Fruit fly (Drosophila melanogaster): ENCODE results near the gene CG15020.

CG15020 gene

dm6 chr3L:4384326-4384662 lies 37.2 kb upstream of the CG15020 start, which contains the start of gene slow (continued):
- TF ChIP-seq MTF-1 (GFP tag; optimal IDR thresholded peaks at IDR 0.05; ENCODE audit: borderline replicate concordance) (peak; percentile 22), Blimp-1 (GFP tag; optimal IDR thresholded peaks at IDR 0.05) (peak; percentile 77), slbo (GFP tag; IDR thresholded peaks at IDR 0.05) (no peak), CG9609 (GFP tag; optimal IDR thresholded peaks at IDR 0.05) (no peak), lmd (GFP tag; IDR thresholded peaks at IDR 0.05) (no peak), lov (optimal IDR thresholded peaks at IDR 0.05) (no peak), lov (GFP tag; IDR thresholded peaks at IDR 0.05) (0 out of 3 replicates have a peak, but pooled peaks have one; percentile 6)

- TF ChIP-seq sr (GFP tag; IDR thresholded peaks at IDR 0.05), result peak; percentile 68; the same call in 2 of the 3 replicates
- peak; percentile 63 for TF ChIP-seq Ets65A (GFP tag)
- TF ChIP-seq row (GFP tag; IDR thresholded peaks at IDR 0.05), result 0 out of 3 replicates have a peak, but pooled peaks have one; percentile 1
- peak; percentile 65 for TF ChIP-seq sens (GFP tag)
- TF ChIP-seq CG16813 (GFP tag; IDR thresholded peaks at IDR 0.05; ENCODE audit: partially characterized antibody), result no peak
- no peak for TF ChIP-seq ap (GFP tag; IDR thresholded peaks at IDR 0.05)
- TF ChIP-seq dmrt11E (tag; optimal IDR thresholded peaks at IDR 0.05), result no peak
- TF ChIP-seq sd (tag; optimal IDR thresholded peaks at IDR 0.05), result peak; percentile 87
These were observed 33.2 kb upstream of the CG15020 start for dm6 chr3L:4388215-4388614.

dm6 chr3L:4389104-4389503 lies 32.4 kb upstream of the CG15020 start:
- TF ChIP-seq cato (GFP tag; optimal IDR thresholded peaks at IDR 0.05; ENCODE audit: borderline replicate concordance) (no peak), CG43689 (GFP tag; IDR thresholded peaks at IDR 0.05) (no peak), lola (GFP tag; optimal IDR thresholded peaks at IDR 0.05) (no peak), Hr51 (GFP tag; optimal IDR thresholded peaks at IDR 0.05) (peak in 1 of 2 experiments; percentile 38), Blimp-1 (GFP tag; optimal IDR thresholded peaks at IDR 0.05) (peak; percentile 42), CG6689 (GFP tag; IDR thresholded peaks at IDR 0.05) (0 out of 2 replicates have a peak, but pooled peaks have one; percentile 15), org-1 (GFP tag; optimal IDR thresholded peaks at IDR 0.05) (no peak), Med (GFP tag) (peak; percentile 10), YL-1 (GFP tag; optimal IDR thresholded peaks at IDR 0.05) (no peak), CG2889 (GFP tag; IDR thresholded peaks at IDR 0.05) (no peak), Max (GFP tag; optimal IDR thresholded peaks at IDR 0.05) (no peak), CG10979 (tag; optimal IDR thresholded peaks at IDR 0.05) (peak; percentile 1), tup (GFP tag; optimal IDR thresholded peaks at IDR 0.05) (no peak), Ets65A (GFP tag) (peak; percentile 62), PHDP (tag; optimal IDR thresholded peaks at IDR 0.05) (no peak), tio (GFP tag; optimal IDR thresholded peaks at IDR 0.05) (no peak), CG7839 (tag; optimal IDR thresholded peaks at IDR 0.05) (peak; percentile 1), Ptx1 (GFP tag; IDR thresholded peaks at IDR 0.05) (0 out of 2 replicates have a peak, but pooled peaks have one; percentile 29), nmo (GFP tag; optimal IDR thresholded peaks at IDR 0.05) (peak; percentile 5), CG18262 (tag; optimal IDR thresholded peaks at IDR 0.05) (peak; percentile 11), unc-4 (GFP tag; IDR thresholded peaks at IDR 0.05; ENCODE audit: partially characterized antibody) (no peak), sens (GFP tag) (peak; percentile 51), dpn (GFP tag; optimal IDR thresholded peaks at IDR 0.05) (no peak), esg (GFP tag; conservative IDR thresholded peaks at IDR 0.05) (0 out of 2 replicates have a peak, but pooled peaks have one; percentile 11), Hsf (GFP tag; optimal IDR thresholded peaks at IDR 0.05) (no peak), dmrt99B (tag; optimal IDR thresholded peaks at IDR 0.05) (peak; percentile 33), CG11504 (tag; optimal IDR thresholded peaks at IDR 0.05) (peak; percentile 46), HLH4C (GFP tag; IDR thresholded peaks at IDR 0.05; ENCODE audit: partially characterized antibody) (no peak), wor (GFP tag; IDR thresholded peaks at IDR 0.05) (no peak), CG17385 (GFP tag; optimal IDR thresholded peaks at IDR 0.05) (no peak), CG12155 (GFP tag; optimal IDR thresholded peaks at IDR 0.05) (no peak), Atf3 (GFP tag; optimal IDR thresholded peaks at IDR 0.05) (no peak), sisA (GFP tag; IDR thresholded peaks at IDR 0.05) (0 out of 2 replicates have a peak, but pooled peaks have one; percentile 19), CG4854 (GFP tag; optimal IDR thresholded peaks at IDR 0.05) (no peak), CG32772 (GFP tag; IDR thresholded peaks at IDR 0.05) (no peak), CG9932 (GFP tag; IDR thresholded peaks at IDR 0.05) (no peak)

Data from whole organism, embryonic.